Fruit fly (Drosophila melanogaster): Measurements from ENCODE around the gene CG16815.

DNA sequence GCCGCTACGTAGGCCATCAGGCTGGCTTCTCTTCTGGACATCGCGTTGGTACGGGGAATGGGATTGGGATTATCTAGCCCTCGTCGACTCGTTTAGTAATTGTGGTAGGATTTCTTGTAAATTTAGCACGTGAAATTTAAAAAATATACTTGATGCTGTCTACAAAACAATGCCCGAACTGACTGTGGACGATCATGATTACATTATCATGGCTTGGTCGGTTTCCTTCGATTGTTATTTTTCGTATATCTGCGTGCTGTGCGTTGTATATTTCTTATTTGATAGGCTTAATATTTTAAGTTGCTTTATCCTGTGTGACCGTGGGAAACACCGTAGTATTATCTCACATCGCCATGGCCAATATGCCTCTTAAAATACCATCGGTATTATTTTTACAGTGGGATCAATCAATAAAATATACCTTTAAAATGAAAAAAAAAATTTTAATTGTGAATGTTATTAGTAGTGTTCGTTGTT lies 26.6 kb upstream of the CG16815 start, which contains the start of gene CG16972:
- no peak for TF ChIP-seq rn (GFP tag; IDR thresholded peaks at IDR 0.05)
- no peak for TF ChIP-seq gl (tag; optimal IDR thresholded peaks at IDR 0.05)
- TF ChIP-seq CG13204 (GFP tag; optimal IDR thresholded peaks at IDR 0.05), result no peak
- no peak for TF ChIP-seq fd96Ca (GFP tag; IDR thresholded peaks at IDR 0.05)
- no peak for TF ChIP-seq Ets98B (GFP tag; IDR thresholded peaks at IDR 0.05)
- no peak for TF ChIP-seq CG17806 (tag; optimal IDR thresholded peaks at IDR 0.05)
- TF ChIP-seq CG4496 (GFP tag; IDR thresholded peaks at IDR 0.05), result no peak
